Fruit fly (Drosophila melanogaster) whole organism, pupa: ENCODE results near the gene CdGAPr.
A peak's percentile ranks its signal among the peaks of the same experiment; 100 is the strongest.

Source experiments
- CG13204 ChIP-seq: fragments of 200-800 bp; sonication (Bioruptor generic); optimal IDR thresholded peaks from 2 replicates; lab custom pipeline; 2018; ENCODE audit warnings: missing biosample characterization, mild to moderate bottlenecking, missing genetic modification characterization, moderate library complexity
- CG15710 ChIP-seq: fragments of 200-800 bp; sonication (Bioruptor generic); optimal IDR thresholded peaks from 2 replicates; lab custom pipeline; 2018; ENCODE audit warnings: missing biosample characterization, mild to moderate bottlenecking, missing genetic modification characterization, moderate library complexity
- CG32121 ChIP-seq: fragments of 200-800 bp; sonication (Bioruptor generic); IDR thresholded peaks from 2 replicates; pipeline ENCODE4 v1.3.6; 2022; ENCODE audit warnings: missing biosample characterization, missing genetic modification characterization
- CG9948 ChIP-seq: fragments of 200-800 bp; sonication (Bioruptor generic); optimal IDR thresholded peaks from 2 replicates; lab custom pipeline; 2018; ENCODE audit warnings: missing biosample characterization, mild to moderate bottlenecking, missing genetic modification characterization, moderate library complexity
- D1 ChIP-seq: fragments of 200-800 bp; sonication (Bioruptor generic); optimal IDR thresholded peaks from 2 replicates; lab custom pipeline; 2018; ENCODE audit warnings: missing biosample characterization, mild to moderate bottlenecking, missing genetic modification characterization, moderate library complexity
- EcR ChIP-seq: fragments of 200-800 bp; sonication (Bioruptor generic); optimal IDR thresholded peaks from 3 replicates; lab custom pipeline; 2019; ENCODE audit warnings: missing biosample characterization, missing genetic modification characterization, mild to moderate bottlenecking, moderate library complexity, missing genetic modification reagents
- Pif1A ChIP-seq: fragments of 200-800 bp; sonication (Bioruptor generic); optimal IDR thresholded peaks from 3 replicates; lab custom pipeline; 2016; ENCODE audit warnings: missing biosample characterization, missing genetic modification characterization
- Snoo ChIP-seq: fragments of 200-800 bp; sonication (Bioruptor generic); optimal IDR thresholded peaks from 3 replicates; lab custom pipeline; 2017; ENCODE audit warnings: missing biosample characterization, mild to moderate bottlenecking, missing genetic modification characterization, inconsistent platforms
- rn ChIP-seq: fragments of 200-800 bp; sonication (Bioruptor generic); IDR thresholded peaks from 2 replicates; pipeline ENCODE4 v1.3.6; 2022; ENCODE audit warnings: missing biosample characterization, missing genetic modification characterization

DNA sequence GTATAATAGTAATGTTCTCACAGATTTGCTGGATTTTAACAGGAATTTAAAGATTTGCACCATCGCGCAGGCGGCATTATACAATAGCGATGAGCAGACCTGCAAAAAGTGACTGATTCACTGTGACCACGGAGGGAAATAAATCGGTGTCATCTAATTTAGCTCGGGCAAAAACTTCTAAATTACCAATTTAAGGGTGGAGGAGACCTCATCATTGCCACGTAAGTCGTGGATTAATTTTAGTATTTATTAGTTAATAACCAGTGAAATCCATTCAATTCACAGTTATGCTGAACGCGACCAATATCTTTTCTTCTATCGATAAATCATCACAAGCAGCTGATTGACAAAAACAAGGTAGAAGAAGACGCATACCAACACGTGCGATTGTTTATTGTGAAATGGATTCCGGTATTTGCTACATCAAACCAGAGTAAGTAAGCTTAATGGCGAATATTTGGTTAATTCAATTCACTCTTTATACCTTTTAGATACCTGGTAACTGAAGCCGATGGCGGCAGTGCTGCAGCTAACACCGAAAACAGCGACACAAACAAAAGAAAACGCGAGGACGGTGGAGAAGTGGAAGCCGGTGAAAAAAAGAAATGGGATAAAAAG is 33.1 kb downstream of the CdGAPr start, which contains the start of the genes CG10628 and Dus3:
- peak; percentile 84 for TF ChIP-seq CG9948 (tag; lab: Kevin White, UChicago)
- TF ChIP-seq CG32121 (GFP tag; lab: Robert Waterston, UW) = peak; percentile 91
- TF ChIP-seq EcR (GFP tag; lab: Kevin White, UChicago) = no peak
- peak; percentile 89 for TF ChIP-seq rn (GFP tag; lab: Robert Waterston, UW)
- peak; percentile 82 for TF ChIP-seq Snoo
- no peak for TF ChIP-seq CG13204 (GFP tag; lab: Kevin White, UChicago)
- peak; percentile 84 for TF ChIP-seq CG15710
- TF ChIP-seq Pif1A (GFP tag; lab: Kevin White, UChicago) = peak; percentile 89
- TF ChIP-seq D1 (tag; lab: Kevin White, UChicago) = no peak
